Worm (Caenorhabditis elegans) whole organism, mixed stage, embryonic: Measurements from ENCODE around the gene dao-2.

Experiments
- ceh-43 ChIP-seq: fragments of 200-800 bp; sonication (Bioruptor generic); optimal IDR thresholded peaks from 2 replicates; lab custom pipeline; 2018; ENCODE audit warnings: mild to moderate bottlenecking, missing genetic modification characterization, moderate library complexity, missing compliant biosample characterization
- snpc-4 ChIP-seq: fragments of 150-350 bp; optimal IDR thresholded peaks from 2 replicates; lab custom pipeline; 2014; ENCODE audit warnings: missing biosample characterization, missing genetic modification characterization
- unc-39 ChIP-seq: fragments of 150-350 bp; optimal IDR thresholded peaks from 2 replicates; lab custom pipeline; 2014; ENCODE audit warnings: missing biosample characterization, missing genetic modification characterization
- ztf-11 ChIP-seq: fragments of 150-350 bp; optimal IDR thresholded peaks from 2 replicates; lab custom pipeline; 2014; ENCODE audit warnings: missing biosample characterization, missing genetic modification characterization

ce11 chrII:4599838-4600237, 37.1 kb downstream of the dao-2 start:
- TF ChIP-seq ztf-11 (tag; lab: Kevin White, UChicago) (no peak), snpc-4 (tag; lab: Kevin White, UChicago) (no peak), ceh-43 (GFP tag; lab: Kevin White, UChicago) (no peak), unc-39 (no peak)
